Fruit fly (Drosophila melanogaster): Measurements from ENCODE around the gene CG14891.

Gene CG14891

dm6 chr3R:16551680-16552627, 19.4 kb upstream of the CG14891 start (continued):
- TF ChIP-seq chinmo (GFP tag; IDR thresholded peaks at IDR 0.05; ENCODE audit: partially characterized antibody) (no peak), HLH3B (GFP tag; IDR thresholded peaks at IDR 0.05) (no peak), CG1602 (GFP tag; optimal IDR thresholded peaks at IDR 0.05) (no peak), Nf-YA (GFP tag; IDR thresholded peaks at IDR 0.05) (no peak), CG10431 (GFP tag; optimal IDR thresholded peaks at IDR 0.05) (no peak), Jarid2 (GFP tag; optimal IDR thresholded peaks at IDR 0.05) (no peak), sna (GFP tag; IDR thresholded peaks at IDR 0.05; ENCODE audit: partially characterized antibody) (no peak), NFAT (GFP tag; IDR thresholded peaks at IDR 0.05) (no peak), row (GFP tag; IDR thresholded peaks at IDR 0.05) (no peak), CG12155 (GFP tag; optimal IDR thresholded peaks at IDR 0.05) (no peak), HHEX (GFP tag; optimal IDR thresholded peaks at IDR 0.05) (no peak), Oaz (GFP tag; IDR thresholded peaks at IDR 0.05) (no peak), TFAM (GFP tag; optimal IDR thresholded peaks at IDR 0.05) (no peak), CG8478 (optimal IDR thresholded peaks at IDR 0.05) (no peak), CG8765 (GFP tag; IDR thresholded peaks at IDR 0.05) (no peak), NC2β (GFP tag; optimal IDR thresholded peaks at IDR 0.05) (no peak), pzg (GFP tag; optimal IDR thresholded peaks at IDR 0.05) (no peak), Hmr (GFP tag; optimal IDR thresholded peaks at IDR 0.05) (no peak), Deaf1 (tag; optimal IDR thresholded peaks at IDR 0.05) (no peak), Fer3 (tag; optimal IDR thresholded peaks at IDR 0.05) (no peak), Bteb2 (GFP tag; optimal IDR thresholded peaks at IDR 0.05) (no peak), odd (GFP tag; optimal IDR thresholded peaks at IDR 0.05) (no peak), Ssrp (tag; optimal IDR thresholded peaks at IDR 0.05) (no peak), vvl (GFP tag; IDR thresholded peaks at IDR 0.05) (peak; percentile 13; the same call in 1 of the 2 replicates), CG15269 (tag; optimal IDR thresholded peaks at IDR 0.05) (no peak), CG34422 (GFP tag; IDR thresholded peaks at IDR 0.05) (no peak), br (optimal IDR thresholded peaks at IDR 0.05) (no peak), ara (GFP tag; IDR thresholded peaks at IDR 0.05) (no peak), Hr78 (GFP tag; optimal IDR thresholded peaks at IDR 0.05) (no peak), Tbp (GFP tag; optimal IDR thresholded peaks at IDR 0.05) (no peak), CG9932 (GFP tag; IDR thresholded peaks at IDR 0.05) (peak; percentile 27; the same call in 1 of the 2 replicates), nom (GFP tag; optimal IDR thresholded peaks at IDR 0.05) (no peak), dmrt99B (tag; optimal IDR thresholded peaks at IDR 0.05) (no peak), CG14860 (GFP tag; IDR thresholded peaks at IDR 0.05; ENCODE audit: partially characterized antibody) (no peak), CG10543 (GFP tag; optimal IDR thresholded peaks at IDR 0.05) (peak; percentile 12), wek (GFP tag; optimal IDR thresholded peaks at IDR 0.05) (no peak), inv (GFP tag; IDR thresholded peaks at IDR 0.05; ENCODE audit: partially characterized antibody) (no peak), abd-A (tag; optimal IDR thresholded peaks at IDR 0.05) (peak; percentile 48), Aef1 (GFP tag; IDR thresholded peaks at IDR 0.05) (no peak), pros (GFP tag; optimal IDR thresholded peaks at IDR 0.05) (peak; percentile 78), Neu2 (GFP tag; optimal IDR thresholded peaks at IDR 0.05; ENCODE audit: borderline replicate concordance) (no peak), Vsx1 (GFP tag; optimal IDR thresholded peaks at IDR 0.05) (no peak), psq (GFP tag; optimal IDR thresholded peaks at IDR 0.05) (no peak), Stat92E (GFP tag; optimal IDR thresholded peaks at IDR 0.05) (peak in 1 of 3 experiments; percentile 50), crc (GFP tag; optimal IDR thresholded peaks at IDR 0.05) (no peak), kni (GFP tag; optimal IDR thresholded peaks at IDR 0.05) (peak; percentile 93), Hr39 (optimal IDR thresholded peaks at IDR 0.05) (no peak), ac (GFP tag; optimal IDR thresholded peaks at IDR 0.05) (peak; percentile 67), CG16813 (GFP tag; IDR thresholded peaks at IDR 0.05; ENCODE audit: partially characterized antibody) (no peak)

Measured in whole organism, embryonic.